Fruit fly (Drosophila melanogaster): ENCODE measurements around the gene CG11279.
A peak's percentile ranks its signal among the peaks of the same experiment; 100 is the strongest.

Gene CG11279

DNA sequence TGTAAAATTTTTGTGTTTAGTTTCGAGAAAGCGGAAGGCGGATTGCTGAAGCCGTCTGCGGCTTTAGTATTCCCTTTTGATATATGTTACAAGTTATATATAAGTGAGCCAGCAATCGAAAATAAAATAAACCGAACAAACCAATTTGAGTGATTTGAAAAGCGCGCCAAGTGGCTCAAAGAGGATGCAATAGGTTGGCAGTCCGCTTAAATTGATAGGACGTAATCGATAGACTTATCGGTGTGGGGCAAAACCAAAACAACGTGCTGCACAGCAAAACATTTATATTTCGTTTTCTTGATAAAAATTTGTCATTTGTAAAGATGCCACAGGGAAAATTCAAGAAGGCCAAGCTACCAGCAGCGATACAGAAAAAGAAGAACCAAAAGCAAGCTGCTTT, at the start of gene CG11279:
TSS of gene CG11279 (plus strand) at position 220 of the 400 bp plus-strand sequence.
- TF ChIP-seq CTCF (optimal IDR thresholded peaks at IDR 0.05) (no peak), CG8478 (optimal IDR thresholded peaks at IDR 0.05) (no peak)

DNA sequence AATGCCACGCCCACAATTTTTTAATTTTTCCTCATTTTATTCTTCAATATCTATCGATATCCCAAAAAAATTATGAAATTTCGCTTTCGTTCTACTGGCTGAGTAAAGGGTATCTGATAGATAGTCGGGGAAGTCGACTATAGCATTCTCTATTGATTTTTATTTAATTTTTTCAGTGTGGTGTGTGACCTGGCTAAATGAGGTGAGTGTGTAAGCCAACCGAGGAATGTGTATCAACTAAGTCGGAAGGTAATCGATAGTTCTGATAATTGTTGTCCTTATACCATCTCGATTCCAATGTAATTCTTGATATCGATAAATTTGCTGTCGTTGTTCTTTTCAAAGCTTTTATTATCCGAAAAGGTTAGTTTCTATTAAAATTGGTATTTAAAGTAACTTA, 40.3 kb upstream of the CG11279 start, which contains the start of gene CG11263:
TSS of gene CG11263 (plus strand) at position 328 of the 400 bp plus-strand sequence.
- TF ChIP-seq CG8478 (optimal IDR thresholded peaks at IDR 0.05): no peak
- TF ChIP-seq CTCF (optimal IDR thresholded peaks at IDR 0.05): peak in 1 of 2 experiments; percentile 30

DNA sequence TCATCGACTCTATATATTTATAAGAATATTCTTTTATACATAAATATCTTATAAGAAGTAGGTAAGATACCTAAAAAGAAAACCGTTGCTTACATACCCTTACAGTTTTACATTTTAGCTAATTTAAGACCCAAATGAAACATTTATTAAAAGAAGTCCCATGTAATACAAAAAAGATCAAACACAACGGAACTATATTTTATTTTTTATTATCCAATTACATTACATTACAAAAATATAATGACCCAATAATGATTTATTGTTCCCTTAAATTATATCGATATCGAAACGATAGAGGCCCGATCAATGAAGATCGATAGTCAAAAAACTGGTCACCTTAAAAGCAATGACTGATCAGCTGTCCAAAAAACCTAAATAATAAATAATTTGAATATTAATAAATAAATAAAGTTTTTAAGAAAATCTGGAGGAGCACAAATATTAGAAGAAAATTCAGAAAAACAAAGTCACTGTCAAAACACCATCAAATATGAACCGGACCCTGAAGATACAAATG, 38.8 kb upstream of the CG11279 start:
- no peak for TF ChIP-seq CG8478 (optimal IDR thresholded peaks at IDR 0.05)
- no peak for TF ChIP-seq CTCF (optimal IDR thresholded peaks at IDR 0.05)

DNA sequence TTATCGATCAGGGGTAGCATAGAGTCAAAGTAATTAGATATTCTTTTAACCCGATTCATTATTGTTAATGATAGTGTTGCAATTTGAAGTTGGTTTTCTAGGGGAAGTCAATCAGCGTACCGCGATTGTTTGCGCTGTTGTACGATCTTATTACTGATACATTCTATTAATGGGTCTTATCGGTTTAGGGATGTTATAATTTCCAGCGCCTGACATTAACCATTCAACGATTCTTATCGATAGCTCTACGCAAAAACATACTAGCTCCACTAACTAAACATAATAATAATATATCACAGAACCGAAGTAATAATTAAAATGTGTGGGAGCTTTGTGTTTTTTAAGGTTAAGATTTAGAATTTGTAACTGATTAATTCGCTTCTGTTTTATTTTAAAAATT, 35.3 kb upstream of the CG11279 start, which contains the start of gene Cul6:
TSS of gene Cul6 (minus strand) at position 175 of the 400 bp plus-strand sequence.
- TF ChIP-seq CG8478 (optimal IDR thresholded peaks at IDR 0.05) (no peak), CTCF (optimal IDR thresholded peaks at IDR 0.05) (no peak)

DNA sequence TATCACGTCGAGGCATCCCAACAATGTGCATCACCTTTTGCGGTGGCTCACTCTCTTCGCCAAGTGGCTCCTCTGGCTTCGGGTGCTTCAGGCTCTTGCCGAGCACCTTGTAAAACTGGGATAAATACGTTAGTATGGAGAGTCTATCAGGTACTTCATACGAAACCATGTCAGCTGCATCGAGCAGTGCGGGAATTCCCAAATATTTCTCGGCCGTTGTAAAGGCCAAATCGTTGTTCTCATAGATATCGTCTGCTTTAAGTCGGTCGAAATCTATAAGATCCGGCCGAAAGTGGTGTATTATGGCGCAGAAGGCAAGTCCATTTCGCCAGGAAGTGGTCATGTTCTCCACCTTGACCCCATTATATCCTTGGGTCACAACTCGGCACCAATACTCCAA, 32.1 kb upstream of the CG11279 start:
- TF ChIP-seq CG8478 (optimal IDR thresholded peaks at IDR 0.05) (no peak), CTCF (optimal IDR thresholded peaks at IDR 0.05) (no peak)

DNA sequence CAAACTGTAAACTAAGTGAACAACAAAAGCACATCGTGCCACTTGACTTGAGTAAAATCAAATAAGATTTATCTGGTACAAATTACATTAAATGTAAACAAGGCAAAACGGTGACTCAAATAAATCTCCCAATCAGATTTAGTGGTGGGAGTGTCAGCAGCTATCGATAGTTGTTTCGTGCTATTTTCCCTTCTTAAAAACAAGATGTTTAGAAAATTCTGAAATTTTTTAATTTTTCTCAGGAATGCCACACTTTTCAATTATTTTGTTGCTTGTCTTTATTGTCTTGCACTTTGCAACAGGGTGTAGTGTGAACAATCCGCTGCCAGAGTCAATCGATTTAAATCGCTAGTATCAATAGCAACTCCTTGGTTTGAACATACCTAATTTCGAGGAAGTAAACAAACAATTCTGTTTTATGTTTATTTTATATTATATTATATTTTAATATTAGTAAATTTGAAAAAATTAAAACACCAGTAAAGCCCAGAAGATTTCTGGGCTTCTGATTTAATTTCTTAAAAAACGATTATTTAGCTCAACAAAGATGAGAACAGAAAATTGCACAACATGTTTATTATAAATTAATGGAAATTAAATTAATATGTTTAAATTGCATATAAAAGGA, 31.5 kb upstream of the CG11279 start, which contains the start of gene MICAL-like:
TSS of gene MICAL-like (minus strand) at position 138 of the 628 bp plus-strand sequence.
- TF ChIP-seq CG8478 (optimal IDR thresholded peaks at IDR 0.05) (no peak), CTCF (optimal IDR thresholded peaks at IDR 0.05) (no peak)

DNA sequence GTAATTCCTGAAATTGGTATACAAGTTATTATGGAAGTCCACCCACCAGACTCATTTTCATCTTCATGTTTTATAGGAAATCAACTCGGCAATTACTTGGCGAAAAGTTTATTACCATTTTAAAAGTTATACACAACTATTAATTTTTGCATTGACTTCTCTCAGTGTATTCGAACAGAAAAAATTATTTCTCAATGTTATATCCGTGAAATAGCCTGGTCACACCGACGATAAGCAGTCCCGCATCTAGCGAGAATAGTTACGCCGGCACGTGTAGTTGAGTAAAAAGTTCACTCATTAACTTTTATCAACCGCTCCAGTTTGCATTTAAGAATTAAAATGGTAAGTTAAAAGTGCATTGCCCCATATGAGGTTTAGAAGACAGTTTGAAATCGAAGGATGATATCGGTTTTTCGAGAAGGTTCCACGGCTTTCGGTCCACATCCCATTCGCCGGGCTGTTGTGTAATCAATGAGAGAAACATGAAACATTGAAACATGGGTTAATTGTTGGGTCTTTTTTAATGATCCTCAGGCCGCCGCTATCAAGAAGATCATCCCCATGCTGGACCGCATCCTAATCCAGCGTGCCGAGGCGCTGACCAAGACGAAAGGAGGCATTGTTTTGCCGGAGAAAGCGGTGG, 30.8 kb upstream of the CG11279 start, which contains the start of gene CG11267:
TSS of gene CG11267 (plus strand) at position 228 of the 643 bp plus-strand sequence.
- TF ChIP-seq CTCF (optimal IDR thresholded peaks at IDR 0.05) (no peak), CG8478 (optimal IDR thresholded peaks at IDR 0.05) (no peak)

DNA sequence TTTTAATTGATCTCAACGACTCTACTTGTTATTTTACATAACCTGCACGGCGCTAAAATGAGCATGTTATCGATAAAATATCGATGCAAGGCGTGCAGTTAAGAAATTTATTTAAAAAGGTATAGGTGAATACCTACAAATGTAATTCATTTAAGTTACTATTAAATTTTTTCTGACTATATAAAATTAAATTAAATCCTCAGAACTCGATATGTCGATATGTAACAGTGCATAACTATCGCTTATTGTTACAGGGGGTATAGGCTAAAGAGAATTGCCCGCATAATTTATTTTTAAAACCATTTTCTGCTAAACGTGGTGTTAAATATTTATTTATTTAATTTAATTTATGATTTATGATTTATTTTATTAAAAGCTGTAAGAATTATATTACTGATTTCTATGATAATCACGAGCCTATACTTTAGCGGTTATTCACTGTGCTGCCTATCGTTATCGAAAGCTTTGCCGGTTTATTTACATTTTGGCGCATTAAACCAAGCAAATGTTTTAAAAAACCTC, 28.9 kb upstream of the CG11279 start, which contains the start of the genes mRpL20 and Icmt:
TSS of gene mRpL20 (minus strand) at position 65 of the 522 bp plus-strand sequence.
TSS of gene Icmt (plus strand) at position 464 of the 522 bp plus-strand sequence.
- TF ChIP-seq CTCF (optimal IDR thresholded peaks at IDR 0.05) (no peak), CG8478 (optimal IDR thresholded peaks at IDR 0.05) (no peak)

DNA sequence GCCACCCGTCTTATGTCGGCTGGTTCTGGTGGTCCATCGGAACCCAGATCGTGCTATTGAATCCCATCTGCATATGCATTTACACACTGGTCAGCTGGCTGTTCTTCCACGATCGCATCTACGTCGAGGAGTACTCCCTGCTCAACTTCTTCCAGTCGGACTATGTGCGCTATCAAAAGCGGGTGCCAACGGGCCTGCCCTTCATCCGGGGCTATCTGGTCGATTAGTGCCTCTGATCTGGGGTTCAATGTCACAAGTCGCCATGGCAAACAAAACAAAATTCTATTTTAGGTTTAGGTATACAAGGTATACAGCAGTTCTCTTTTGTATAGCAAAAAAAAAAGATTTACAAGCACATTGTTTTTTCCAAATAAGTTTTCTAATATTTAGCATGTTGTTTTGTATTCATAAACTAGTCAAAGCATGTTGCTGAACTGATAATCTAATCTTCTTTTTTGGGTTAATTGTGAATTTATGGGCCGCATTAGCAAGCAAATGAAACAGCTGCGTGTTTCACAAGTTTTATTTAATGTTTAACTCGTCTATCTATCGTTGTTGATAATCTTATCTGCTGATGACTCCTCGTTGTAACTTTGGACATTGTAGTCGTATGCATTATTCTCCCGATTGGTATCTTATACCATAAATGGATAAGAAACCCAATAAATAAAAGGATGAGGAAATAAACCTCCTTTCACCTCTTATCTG, 27.4 kb upstream of the CG11279 start:
- TF ChIP-seq CTCF (optimal IDR thresholded peaks at IDR 0.05) (no peak), CG8478 (optimal IDR thresholded peaks at IDR 0.05) (no peak)

DNA sequence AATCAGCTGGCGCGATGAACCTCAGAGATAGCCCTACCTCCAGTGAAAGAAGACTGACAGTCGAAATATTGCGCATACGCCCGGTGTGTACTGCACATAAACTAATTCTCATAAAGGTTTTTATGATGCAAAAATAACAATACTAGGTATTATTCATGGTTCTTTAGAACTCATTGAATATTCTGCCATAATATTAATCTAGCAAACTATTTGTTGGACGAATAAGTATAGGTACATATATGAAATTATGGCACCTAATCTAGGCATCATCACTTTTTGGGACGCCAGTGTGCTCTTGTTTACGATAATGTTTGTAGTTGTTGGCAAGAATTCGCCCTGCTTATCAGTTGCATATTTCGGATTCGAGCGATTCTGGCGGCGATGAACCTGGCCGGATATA, 25.1 kb upstream of the CG11279 start:
- TF ChIP-seq CG8478 (optimal IDR thresholded peaks at IDR 0.05) (no peak), CTCF (optimal IDR thresholded peaks at IDR 0.05) (no peak)

DNA sequence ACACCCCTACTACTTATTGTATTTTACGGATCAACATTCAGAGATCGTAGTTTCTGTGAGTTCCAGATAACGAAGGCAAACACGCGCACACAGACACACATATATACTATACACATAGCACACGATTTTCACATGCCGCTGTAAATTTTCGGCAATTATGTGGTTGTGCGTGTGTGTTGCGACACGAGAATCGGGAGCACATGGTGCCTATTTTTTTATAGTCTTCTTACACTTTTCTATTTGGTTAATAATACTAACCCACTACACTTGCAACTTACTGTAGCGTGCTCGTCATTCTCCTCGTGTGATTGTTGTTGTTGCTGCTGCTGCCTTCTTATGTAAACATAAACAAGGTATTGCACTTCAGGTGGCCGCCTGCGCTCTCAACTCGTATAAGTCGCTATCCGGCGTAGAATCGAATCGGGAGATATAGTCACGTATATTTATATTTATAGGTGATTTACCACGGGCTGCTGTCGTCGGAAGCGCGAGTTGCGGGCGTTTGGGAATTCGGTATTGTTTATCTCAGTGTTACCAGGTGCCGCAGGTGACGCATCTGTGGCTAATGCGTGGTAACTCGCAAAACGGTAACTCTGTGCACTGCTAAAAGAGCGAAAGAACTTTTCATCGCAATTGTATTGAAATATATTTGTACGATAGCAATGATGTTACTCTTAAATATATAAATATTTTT, 24.5 kb upstream of the CG11279 start, which contains the start of gene Adk2:
TSS of gene Adk2 (minus strand) at position 529 of the 694 bp plus-strand sequence.
- TF ChIP-seq CG8478 (optimal IDR thresholded peaks at IDR 0.05) (no peak), CTCF (optimal IDR thresholded peaks at IDR 0.05) (no peak)

DNA sequence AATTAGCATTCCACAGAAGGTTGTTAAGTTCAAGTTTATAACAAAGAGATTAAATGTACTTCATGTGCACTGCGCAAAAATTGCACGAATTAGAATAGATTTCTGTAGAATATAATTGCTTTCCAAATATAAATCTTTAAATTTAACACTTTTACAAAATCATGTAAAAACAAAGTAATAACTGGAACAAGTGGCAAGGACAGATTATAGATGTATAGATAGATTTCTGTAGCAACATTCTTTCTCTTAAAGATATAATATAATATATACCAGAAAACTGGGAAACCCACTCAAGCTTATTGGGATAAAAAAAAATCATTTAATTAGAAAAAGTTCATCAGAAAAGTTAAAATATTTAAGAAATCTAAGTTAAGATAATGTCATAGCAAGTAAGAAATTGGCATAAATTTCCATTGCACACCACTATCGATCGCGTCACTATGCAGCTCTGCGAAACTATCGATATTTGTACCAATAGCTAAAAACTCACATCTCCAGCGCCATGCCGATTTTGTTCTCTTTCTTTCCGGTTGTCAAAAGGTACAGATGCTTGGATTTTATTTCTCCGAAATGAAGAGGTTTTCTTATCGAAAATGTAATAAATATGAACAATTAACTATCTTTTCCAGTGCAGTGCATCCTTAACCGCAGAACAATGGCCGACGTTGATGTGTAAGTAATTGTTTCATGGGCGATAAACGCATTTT, 23.8 kb upstream of the CG11279 start, which contains the start of gene RpS12:
TSS of gene RpS12 (plus strand) at position 499 of the 707 bp plus-strand sequence.
- TF ChIP-seq CG8478 (optimal IDR thresholded peaks at IDR 0.05): no peak
- no peak for TF ChIP-seq CTCF (optimal IDR thresholded peaks at IDR 0.05)

DNA sequence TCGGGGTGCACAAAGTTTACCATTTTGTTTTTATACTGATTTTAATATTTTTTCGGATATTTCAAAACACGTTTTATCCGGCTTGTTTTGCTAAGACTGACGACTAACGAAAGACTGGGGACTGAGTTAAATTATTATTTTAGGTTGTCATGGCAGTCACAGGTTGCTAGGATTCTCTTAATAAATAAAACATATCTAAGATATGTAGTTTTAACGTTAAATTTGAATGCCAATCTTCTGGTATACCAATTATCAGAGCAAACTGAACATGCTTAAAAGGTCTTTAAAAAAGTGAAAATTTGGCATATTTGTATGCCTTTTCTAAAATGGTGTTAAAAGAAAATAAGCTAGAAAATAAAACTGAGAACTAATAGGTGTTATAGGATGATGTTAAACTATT, 20.4 kb upstream of the CG11279 start, which contains the start of gene Zmynd10:
TSS of gene Zmynd10 (minus strand) at position 101 of the 400 bp plus-strand sequence.
- TF ChIP-seq CTCF (optimal IDR thresholded peaks at IDR 0.05) (no peak), CG8478 (optimal IDR thresholded peaks at IDR 0.05) (no peak)

All from S2 (cell line).